Fruit fly (Drosophila melanogaster) whole organism, adult: Measurements from ENCODE around the gene CG4629.

Experiments
- CG12768 ChIP-seq: fragments of 200-800 bp; sonication (Bioruptor generic); optimal IDR thresholded peaks from 2 replicates; lab custom pipeline; 2017; ENCODE audit warnings: missing biosample characterization, missing genetic modification characterization, mild to moderate bottlenecking, moderate library complexity, missing genetic modification reagents
- CG14711 ChIP-seq: fragments of 200-800 bp; sonication (Bioruptor generic); optimal IDR thresholded peaks from 2 replicates; lab custom pipeline; 2018; ENCODE audit warnings: missing biosample characterization, mild to moderate bottlenecking, missing genetic modification characterization, moderate library complexity
- CG1620 ChIP-seq: fragments of 200-800 bp; sonication (Bioruptor generic); optimal IDR thresholded peaks from 2 replicates; lab custom pipeline; 2016; ENCODE audit warnings: missing biosample characterization, missing genetic modification characterization
- CG5204 ChIP-seq: fragments of 200-800 bp; sonication (Bioruptor generic); optimal IDR thresholded peaks from 2 replicates; lab custom pipeline; 2016; ENCODE audit warnings: missing biosample characterization, missing genetic modification characterization
- CG7045 ChIP-seq: fragments of 200-800 bp; sonication (Bioruptor generic); optimal IDR thresholded peaks from 2 replicates; lab custom pipeline; 2017; ENCODE audit warnings: missing biosample characterization, mild to moderate bottlenecking, missing genetic modification characterization
- CG7101 ChIP-seq: fragments of 200-800 bp; sonication (Bioruptor generic); optimal IDR thresholded peaks from 2 replicates; lab custom pipeline; 2018; ENCODE audit warnings: missing biosample characterization, mild to moderate bottlenecking, missing genetic modification characterization, moderate library complexity
- Crg-1 ChIP-seq: fragments of 200-800 bp; sonication (Bioruptor generic); optimal IDR thresholded peaks from 2 replicates; lab custom pipeline; 2016; ENCODE audit warnings: missing biosample characterization, missing genetic modification characterization
- Hr96 ChIP-seq: fragments of 200-800 bp; sonication (Bioruptor generic); optimal IDR thresholded peaks from 2 replicates; lab custom pipeline; 2016; ENCODE audit warnings: missing biosample characterization, missing genetic modification characterization
- bab1 ChIP-seq: fragments of 200-800 bp; sonication (Bioruptor generic); optimal IDR thresholded peaks from 3 replicates; lab custom pipeline; 2019; ENCODE audit warnings: missing biosample characterization, mild to moderate bottlenecking, missing genetic modification characterization, moderate library complexity
- kay ChIP-seq: fragments of 200-800 bp; sonication (Bioruptor generic); peaks from one replicate; lab custom pipeline; 2016; ENCODE audit warnings: missing biosample characterization, missing genetic modification characterization, borderline replicate concordance
- ovo ChIP-seq: fragments of 200-800 bp; sonication (Bioruptor generic); optimal IDR thresholded peaks from 2 replicates; lab custom pipeline; 2016; ENCODE audit warnings: missing biosample characterization, missing genetic modification characterization
- pad ChIP-seq: fragments of 200-800 bp; sonication (Bioruptor generic); optimal IDR thresholded peaks from 3 replicates; lab custom pipeline; 2017; ENCODE audit warnings: missing biosample characterization, missing genetic modification characterization, mild to moderate bottlenecking, moderate library complexity, missing genetic modification reagents
- tj ChIP-seq: fragments of 200-800 bp; sonication (Bioruptor generic); optimal IDR thresholded peaks from 3 replicates; lab custom pipeline; 2017; ENCODE audit warnings: missing biosample characterization, mild to moderate bottlenecking, missing genetic modification characterization, moderate library complexity
- toe ChIP-seq: fragments of 200-800 bp; sonication (Bioruptor generic); optimal IDR thresholded peaks from 2 replicates; lab custom pipeline; 2016; ENCODE audit warnings: missing biosample characterization, missing genetic modification characterization

- TF ChIP-seq pad (no peak), CG14711 (tag; lab: Kevin White, UChicago) (peak; percentile 21), CG1620 (GFP tag; lab: Kevin White, UChicago) (no peak), CG5204 (no peak), Hr96 (GFP tag; lab: Kevin White, UChicago) (no peak), ovo (GFP tag; lab: Kevin White, UChicago) (no peak), kay (GFP tag; lab: Kevin White, UChicago) (no peak), tj (GFP tag; lab: Kevin White, UChicago) (peak; percentile 9), CG7045 (GFP tag; lab: Kevin White, UChicago) (no peak), bab1 (no peak), CG7101 (tag; lab: Kevin White, UChicago) (no peak), toe (GFP tag; lab: Kevin White, UChicago) (no peak), Crg-1 (GFP tag; lab: Kevin White, UChicago) (no peak), CG12768 (GFP tag; lab: Kevin White, UChicago) (no peak)
Observed at dm6 chr2L:1074180-1074864, 28.0 kb downstream of the CG4629 start.
